Fruit fly (Drosophila melanogaster) S2 (cell line): ENCODE measurements around the gene Cpr67B.

Experiments used
- CG8478 ChIP-seq: fragments of >200 bp; optimal IDR thresholded peaks from 2 replicates; lab custom pipeline; 2018
- CTCF ChIP-seq, 2 experiments: fragments of >200 bp; optimal IDR thresholded peaks; 2 replicates each; lab custom pipeline; 2018

Cpr67B gene

dm6 chr3L:9432810-9433587 lies 28.4 kb downstream of the Cpr67B start:
- TF ChIP-seq CTCF (optimal IDR thresholded peaks at IDR 0.05; lab: Kevin White, UChicago) = no peak
- TF ChIP-seq CG8478 (lab: Kevin White, UChicago) = no peak

- TF ChIP-seq CG8478 (lab: Kevin White, UChicago) = no peak
- no peak for TF ChIP-seq CTCF (optimal IDR thresholded peaks at IDR 0.05; lab: Kevin White, UChicago)
These were observed 30.7 kb downstream of the Cpr67B start, which contains the start of gene CG42526 for dm6 chr3L:9435315-9435714. CG42526 (minus strand) TSS chr3L:9435399.

- no peak for TF ChIP-seq CG8478 (lab: Kevin White, UChicago)
These were observed 31.2 kb downstream of the Cpr67B start for dm6 chr3L:9435831-9436230.

dm6 chr3L:9438858-9439257 lies 34.3 kb downstream of the Cpr67B start:
- no peak for TF ChIP-seq CG8478 (lab: Kevin White, UChicago)
- no peak for TF ChIP-seq CTCF (optimal IDR thresholded peaks at IDR 0.05; lab: Kevin White, UChicago)

- TF ChIP-seq CG8478 (lab: Kevin White, UChicago) (no peak), CTCF (optimal IDR thresholded peaks at IDR 0.05; lab: Kevin White, UChicago) (peak in 1 of 2 experiments; percentile 34)
These were observed 37.4 kb downstream of the Cpr67B start, which contains the start of the genes Bet3 and Nf-YA for dm6 chr3L:9441907-9442479. Bet3 (minus strand) TSS chr3L:9442267. Nf-YA (minus strand) TSS chr3L:9442267.

dm6 chr3L:9442625-9443282 lies 38.2 kb downstream of the Cpr67B start, which contains the start of gene Srg3:
Srg3 (plus strand) TSS chr3L:9443232.
- TF ChIP-seq CTCF (optimal IDR thresholded peaks at IDR 0.05; lab: Kevin White, UChicago) (peak in 1 of 2 experiments; percentile 16), CG8478 (lab: Kevin White, UChicago) (no peak)

- TF ChIP-seq CTCF (optimal IDR thresholded peaks at IDR 0.05; lab: Kevin White, UChicago) (no peak), CG8478 (lab: Kevin White, UChicago) (no peak)
These were observed 42.2 kb downstream of the Cpr67B start, which contains the start of gene CG3529 for dm6 chr3L:9446731-9447238. CG3529 (plus strand) TSS chr3L:9446864.

dm6 chr3L:9447239-9447777 lies 42.7 kb downstream of the Cpr67B start:
- TF ChIP-seq CTCF (optimal IDR thresholded peaks at IDR 0.05; lab: Kevin White, UChicago) (no peak), CG8478 (lab: Kevin White, UChicago) (no peak)

- TF ChIP-seq CTCF (optimal IDR thresholded peaks at IDR 0.05; lab: Kevin White, UChicago) = no peak
- no peak for TF ChIP-seq CG8478 (lab: Kevin White, UChicago)
These were observed 47.0 kb downstream of the Cpr67B start, which contains the start of the genes CG3448 and ghi for dm6 chr3L:9451522-9452118. CG3448 (minus strand) TSS chr3L:9451572. ghi (plus strand) TSS chr3L:9451876.

- no peak for TF ChIP-seq CTCF (optimal IDR thresholded peaks at IDR 0.05; lab: Kevin White, UChicago)
- TF ChIP-seq CG8478 (lab: Kevin White, UChicago) = no peak
These were observed 47.8 kb downstream of the Cpr67B start for dm6 chr3L:9452422-9452821.
